Worm (Caenorhabditis elegans): Measurements from ENCODE around the gene C26D10.4.

DNA sequence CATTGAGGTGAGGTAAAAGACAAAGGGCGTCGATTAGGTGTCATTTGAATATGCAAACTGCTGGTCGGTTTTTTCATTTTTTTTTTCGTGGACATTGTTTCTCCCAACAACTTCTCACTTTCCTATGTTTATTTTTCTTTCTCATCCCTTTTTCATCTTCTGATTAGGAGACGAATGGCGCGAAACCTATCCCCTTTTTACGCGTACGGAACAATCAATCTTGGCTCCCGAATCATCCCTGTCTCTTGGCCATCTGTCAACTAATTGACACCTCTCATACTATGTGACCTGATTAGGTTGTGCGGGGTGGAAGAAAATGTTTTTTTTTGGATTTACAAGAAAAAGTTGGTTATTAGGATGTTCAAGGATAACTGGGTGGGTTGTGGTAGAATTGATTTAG lies 15.2 kb downstream of the C26D10.4 start:
- no peak for TF ChIP-seq ama-1 (optimal IDR thresholded peaks at IDR 0.05)
- no peak for TF ChIP-seq ceh-13 (GFP tag; optimal IDR thresholded peaks at IDR 0.05)
- TF ChIP-seq ceh-36 (tag; optimal IDR thresholded peaks at IDR 0.05): no peak
- TF ChIP-seq sea-1 (GFP tag; conservative IDR thresholded peaks at IDR 0.05): no peak
- TF ChIP-seq hmg-4 (GFP tag; optimal IDR thresholded peaks at IDR 0.05): no peak
- no peak for TF ChIP-seq ets-7 (tag; optimal IDR thresholded peaks at IDR 0.05)
- no peak for TF ChIP-seq B0310.2 (tag; optimal IDR thresholded peaks at IDR 0.05)
- no peak for TF ChIP-seq scrt-1 (GFP tag; IDR thresholded peaks at IDR 0.05)
- no peak for TF ChIP-seq flt-1 (GFP tag; IDR thresholded peaks at IDR 0.05)
- TF ChIP-seq aly-1 (tag; optimal IDR thresholded peaks at IDR 0.05): no peak
- TF ChIP-seq F13C5.2 (tag; optimal IDR thresholded peaks at IDR 0.05): no peak
- no peak for TF ChIP-seq tbx-37 (GFP tag; conservative IDR thresholded peaks at IDR 0.05)
- TF ChIP-seq pes-1 (GFP tag; IDR thresholded peaks at IDR 0.05): no peak

Measured in whole organism, early embryonic.